Worm (Caenorhabditis elegans) whole organism, L1 larva: ENCODE data around the gene C14E2.6.
A peak's percentile ranks its signal among the peaks of the same experiment; 100 is the strongest.

Source experiments
- C04F5.9 ChIP-seq: sonication (generic microtip); optimal IDR thresholded peaks from 2 replicates; lab custom pipeline; 2016; ENCODE audit warnings: missing genetic modification characterization, missing compliant biosample characterization
- aha-1 ChIP-seq: fragments of 150-350 bp; optimal IDR thresholded peaks from 2 replicates; lab custom pipeline; 2014; ENCODE audit warnings: missing biosample characterization, missing genetic modification characterization
- aly-2 ChIP-seq: fragments of 150-350 bp; optimal IDR thresholded peaks from 2 replicates; lab custom pipeline; 2014; ENCODE audit warnings: missing biosample characterization, missing genetic modification characterization
- ceh-63 ChIP-seq: fragments of 200-800 bp; sonication (Bioruptor generic); optimal IDR thresholded peaks from 2 replicates; lab custom pipeline; 2018; ENCODE audit warnings: mild to moderate bottlenecking, missing genetic modification characterization, missing compliant biosample characterization
- ceh-8 ChIP-seq: fragments of 200-800 bp; sonication (Bioruptor generic); optimal IDR thresholded peaks from 2 replicates; lab custom pipeline; 2018; ENCODE audit warnings: mild to moderate bottlenecking, missing genetic modification characterization, moderate library complexity, missing compliant biosample characterization
- ceh-88 ChIP-seq: fragments of 200-800 bp; sonication (Bioruptor generic); IDR thresholded peaks from 2 replicates; pipeline ENCODE4 v1.3.6; 2022; ENCODE audit warnings: missing genetic modification characterization, missing compliant biosample characterization
- ceh-90 ChIP-seq: sonication (generic microtip); optimal IDR thresholded peaks from 2 replicates; lab custom pipeline; 2016; ENCODE audit warnings: missing genetic modification characterization, missing compliant biosample characterization
- efl-1 ChIP-seq, 4 experiments: fragments of 150-350 bp; optimal IDR thresholded peaks in 3 of 4; peaks in 1 of 4; 1 replicate in 1 of 4; 2 replicates in 3 of 4; lab custom pipeline; 2014; ENCODE audit warnings: missing biosample characterization in 2 of 4, missing genetic modification characterization in 2 of 4, missing genetic modification reagents in 2 of 4
- efl-3 ChIP-seq: fragments of 200-800 bp; sonication (Bioruptor generic); optimal IDR thresholded peaks from 2 replicates; lab custom pipeline; 2018; ENCODE audit warnings: mild to moderate bottlenecking, missing genetic modification characterization, missing compliant biosample characterization
- egl-27 ChIP-seq, 2 experiments: fragments of 150-350 bp in 1 of 2; sonication (generic microtip); optimal IDR thresholded peaks; 3 replicates each; lab custom pipeline; 2017 to 2018; ENCODE audit warnings: missing biosample characterization in 2 of 2, missing genetic modification characterization in 2 of 2, missing genetic modification reagents in 2 of 2
- elt-2 ChIP-seq: sonication (generic microtip); optimal IDR thresholded peaks from 2 replicates; lab custom pipeline; 2016; ENCODE audit warnings: missing genetic modification characterization, mild to moderate bottlenecking, inconsistent platforms, missing compliant biosample characterization, missing genetic modification reagents
- elt-3 ChIP-seq, 6 experiments: fragments of 150-350 bp in 1 of 6; sonication (generic microtip); optimal IDR thresholded peaks; 2 replicates each; lab custom pipeline; 2017 to 2018; ENCODE audit warnings: missing biosample characterization in 6 of 6, missing genetic modification characterization in 6 of 6, inconsistent platforms in 1 of 6
- fkh-8 ChIP-seq: sonication (generic microtip); optimal IDR thresholded peaks from 2 replicates; lab custom pipeline; 2016; ENCODE audit warnings: mild to moderate bottlenecking, missing genetic modification characterization, missing compliant biosample characterization
- fos-1 ChIP-seq: fragments of 150-350 bp; optimal IDR thresholded peaks from 2 replicates; lab custom pipeline; 2014; ENCODE audit warnings: missing biosample characterization, missing genetic modification characterization
- grh-1 ChIP-seq: fragments of 200-800 bp; sonication (Bioruptor generic); IDR thresholded peaks from 2 replicates; pipeline ENCODE4 v1.3.6; 2022; ENCODE audit warnings: missing genetic modification reagents, missing genetic modification characterization, missing compliant biosample characterization
- hlh-4 ChIP-seq: sonication (generic microtip); optimal IDR thresholded peaks from 2 replicates; lab custom pipeline; 2016; ENCODE audit warnings: mild to moderate bottlenecking, missing genetic modification characterization, missing compliant biosample characterization
- hpl-2 ChIP-seq: fragments of 150-350 bp; optimal IDR thresholded peaks from 2 replicates; lab custom pipeline; 2014; ENCODE audit warnings: missing biosample characterization, missing genetic modification reagents, missing genetic modification characterization
- jun-1 ChIP-seq: fragments of 150-350 bp; optimal IDR thresholded peaks from 2 replicates; lab custom pipeline; 2014; ENCODE audit warnings: missing biosample characterization, missing genetic modification reagents, missing genetic modification characterization
- lin-14 ChIP-seq: fragments of 200-800 bp; sonication (Bioruptor generic); optimal IDR thresholded peaks from 2 replicates; lab custom pipeline; 2018; ENCODE audit warnings: mild to moderate bottlenecking, missing genetic modification characterization, moderate library complexity, missing compliant biosample characterization
- lir-3 ChIP-seq: sonication (generic microtip); optimal IDR thresholded peaks from 2 replicates; lab custom pipeline; 2016; ENCODE audit warnings: mild to moderate bottlenecking, missing genetic modification characterization, moderate library complexity, missing compliant biosample characterization; ENCODE audit not compliant: poor library complexity
- lsy-2 ChIP-seq, 2 experiments: fragments of 150-350 bp; optimal IDR thresholded peaks; 2 replicates each; lab custom pipeline; 2014; ENCODE audit warnings: missing biosample characterization in 2 of 2, missing genetic modification characterization in 2 of 2
- mab-9 ChIP-seq: fragments of 200-800 bp; sonication (Bioruptor generic); IDR thresholded peaks from 2 replicates; pipeline ENCODE4 v1.3.6; 2022; ENCODE audit warnings: missing genetic modification reagents, missing genetic modification characterization, missing compliant biosample characterization
- mep-1 ChIP-seq: fragments of 150-350 bp; optimal IDR thresholded peaks from 2 replicates; lab custom pipeline; 2014; ENCODE audit warnings: missing biosample characterization, missing genetic modification characterization
- nhr-12 ChIP-seq: sonication (generic microtip); optimal IDR thresholded peaks from 2 replicates; lab custom pipeline; 2017; ENCODE audit warnings: missing biosample characterization, missing genetic modification characterization
- nhr-19 ChIP-seq: fragments of 200-800 bp; sonication (Bioruptor generic); conservative IDR thresholded peaks from 2 replicates; pipeline ENCODE4 v1.3.6; 2022; ENCODE audit warnings: missing genetic modification characterization, missing compliant biosample characterization
- nhr-20 ChIP-seq: sonication (generic microtip); optimal IDR thresholded peaks from 2 replicates; lab custom pipeline; 2016; ENCODE audit warnings: mild to moderate bottlenecking, missing genetic modification characterization, missing compliant biosample characterization
- nhr-237 ChIP-seq: fragments of 150-350 bp; optimal IDR thresholded peaks from 2 replicates; lab custom pipeline; 2014; ENCODE audit warnings: missing biosample characterization, missing genetic modification characterization
- nhr-77 ChIP-seq: fragments of 150-350 bp; optimal IDR thresholded peaks from 2 replicates; lab custom pipeline; 2014; ENCODE audit warnings: missing biosample characterization, missing genetic modification characterization
- nhr-85 ChIP-seq: sonication (generic microtip); peaks from one replicate; lab custom pipeline; 2016; ENCODE audit warnings: missing genetic modification characterization, inconsistent platforms, missing compliant biosample characterization
- pag-3 ChIP-seq: sonication (generic microtip); optimal IDR thresholded peaks from 2 replicates; lab custom pipeline; 2017; ENCODE audit warnings: missing genetic modification characterization, mild to moderate bottlenecking, missing compliant biosample characterization, antibody characterized with exemption, borderline replicate concordance; ENCODE audit not compliant: insufficient read depth
- pax-3 ChIP-seq: fragments of 200-800 bp; sonication (Bioruptor generic); optimal IDR thresholded peaks from 2 replicates; lab custom pipeline; 2018; ENCODE audit warnings: mild to moderate bottlenecking, missing genetic modification characterization, moderate library complexity, missing compliant biosample characterization
- pqm-1 ChIP-seq: sonication (generic microtip); optimal IDR thresholded peaks from 3 replicates; lab custom pipeline; 2017; ENCODE audit warnings: missing biosample characterization, missing genetic modification characterization
- rnt-1 ChIP-seq: sonication (generic microtip); optimal IDR thresholded peaks from 2 replicates; lab custom pipeline; 2016; ENCODE audit warnings: mild to moderate bottlenecking, missing genetic modification characterization, moderate library complexity, missing compliant biosample characterization
- skn-1 ChIP-seq: fragments of 150-350 bp; optimal IDR thresholded peaks from 2 replicates; lab custom pipeline; 2014; ENCODE audit warnings: missing biosample characterization, missing genetic modification characterization
- snpc-4 ChIP-seq: fragments of 150-350 bp; optimal IDR thresholded peaks from 2 replicates; lab custom pipeline; 2014; ENCODE audit warnings: missing biosample characterization, missing genetic modification characterization
- sox-4 ChIP-seq: sonication (generic microtip); optimal IDR thresholded peaks from 2 replicates; lab custom pipeline; 2016; ENCODE audit warnings: missing genetic modification characterization, missing compliant biosample characterization
- sptf-1 ChIP-seq: fragments of 150-350 bp; optimal IDR thresholded peaks from 2 replicates; lab custom pipeline; 2014; ENCODE audit warnings: missing biosample characterization, missing genetic modification characterization
- tbx-2 ChIP-seq: sonication (generic microtip); optimal IDR thresholded peaks from 2 replicates; lab custom pipeline; 2016; ENCODE audit warnings: missing genetic modification characterization, missing compliant biosample characterization
- unc-130 ChIP-seq: fragments of 150-350 bp; optimal IDR thresholded peaks from 2 replicates; lab custom pipeline; 2017; ENCODE audit warnings: missing biosample characterization, missing genetic modification characterization, inconsistent platforms
- vab-15 ChIP-seq: sonication (generic microtip); optimal IDR thresholded peaks from 2 replicates; lab custom pipeline; 2017; ENCODE audit warnings: missing genotype, mild to moderate bottlenecking, missing genetic modification characterization, missing compliant biosample characterization
- xbp-1 ChIP-seq: sonication (generic microtip); optimal IDR thresholded peaks from 2 replicates; lab custom pipeline; 2016; ENCODE audit warnings: missing genetic modification characterization, missing compliant biosample characterization
- zip-4 ChIP-seq: fragments of 200-800 bp; sonication (Bioruptor generic); optimal IDR thresholded peaks from 2 replicates; lab custom pipeline; 2018; ENCODE audit warnings: mild to moderate bottlenecking, missing genetic modification characterization, moderate library complexity, missing compliant biosample characterization

The C14E2.6 gene

DNA sequence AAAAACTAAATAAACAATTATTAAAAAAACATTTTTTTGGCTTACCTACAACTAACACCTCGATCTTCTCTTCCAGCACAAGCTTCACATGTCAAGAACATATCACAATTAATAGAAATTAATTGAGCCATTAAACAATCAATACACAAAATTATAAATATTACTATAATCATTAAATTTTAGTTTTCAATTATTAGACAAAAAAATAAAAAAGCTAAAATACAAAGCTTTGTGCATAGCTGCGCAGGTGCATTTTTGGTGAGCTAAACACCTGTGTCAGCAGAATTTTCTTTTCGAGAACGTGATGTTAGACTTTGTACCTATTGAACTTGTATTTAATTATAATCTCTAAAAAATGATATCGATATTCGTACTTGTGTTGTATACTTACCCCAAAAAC, at the start of gene C14E2.6:
C14E2.6 (minus strand) TSS at position 101 of the 400 bp plus-strand sequence.
- TF ChIP-seq hlh-4: peak; percentile 20
- TF ChIP-seq ceh-88 (GFP tag; lab: Robert Waterston, UW): no peak
- TF ChIP-seq efl-1 (optimal IDR thresholded peaks at IDR 0.05; lab: Kevin White, UChicago): no peak
- TF ChIP-seq efl-1 (GFP tag; optimal IDR thresholded peaks at IDR 0.05 in 1 of 2; lab: Kevin White, UChicago): no peak
- no peak for TF ChIP-seq snpc-4 (tag; lab: Kevin White, UChicago)
- no peak for TF ChIP-seq nhr-19 (GFP tag; lab: Robert Waterston, UW)
- TF ChIP-seq vab-15: no peak
- no peak for TF ChIP-seq elt-2 (tag; lab: Kevin White, UChicago)

DNA sequence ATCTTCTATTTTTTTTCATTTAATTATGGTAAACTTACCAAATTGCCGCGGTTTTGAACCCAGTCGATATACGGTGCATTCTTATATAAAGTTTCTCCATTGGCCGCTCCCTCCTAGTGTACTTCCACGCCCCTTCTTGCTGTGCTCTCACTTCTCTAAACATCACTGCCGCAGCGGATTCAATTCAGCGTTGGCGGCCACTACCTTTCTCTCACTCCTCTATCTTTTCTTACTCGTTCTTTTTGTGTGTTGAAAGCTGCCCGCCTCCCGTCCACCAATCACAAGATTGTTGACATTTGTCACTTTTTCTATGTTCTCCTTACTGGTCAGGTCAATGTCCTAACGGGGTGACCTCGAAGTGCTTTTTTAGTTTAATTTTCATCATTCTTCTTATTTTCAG, 41.2 kb upstream of the C14E2.6 start:
- TF ChIP-seq xbp-1 (tag; lab: Kevin White, UChicago) (peak; percentile 26), lsy-2 (tag; optimal IDR thresholded peaks at IDR 0.05; lab: Kevin White, UChicago) (peak in 1 of 2 experiments; percentile 81), nhr-77 (tag; lab: Kevin White, UChicago) (no peak), skn-1 (tag; lab: Kevin White, UChicago) (peak; percentile 29), rnt-1 (peak; percentile 11), lin-14 (GFP tag; lab: Kevin White, UChicago) (peak; percentile 30), pax-3 (tag; lab: Kevin White, UChicago) (no peak)

DNA sequence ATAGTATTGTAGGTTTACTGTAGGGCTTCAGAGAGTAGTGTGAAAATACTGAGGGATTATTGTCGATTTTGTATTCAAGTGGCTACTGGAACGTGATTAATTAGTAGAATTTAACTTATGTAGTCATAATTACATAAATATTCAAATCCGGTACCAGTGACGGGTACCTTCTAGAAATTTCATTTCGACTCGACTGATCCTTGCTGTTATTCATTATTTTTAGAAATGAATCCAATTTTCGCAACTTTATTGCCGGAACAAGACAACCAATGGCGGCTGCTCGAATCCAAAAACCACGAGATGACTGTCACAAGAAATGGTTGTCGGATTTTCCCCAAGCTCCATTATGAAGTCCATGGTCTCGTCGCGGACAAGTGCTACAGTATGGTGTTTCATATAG, 35.1 kb upstream of the C14E2.6 start, which contains the start of gene tbx-41:
tbx-41 (plus strand) TSS at position 301 of the 400 bp plus-strand sequence.
- TF ChIP-seq vab-15 (no peak), hpl-2 (GFP tag; lab: Kevin White, UChicago) (no peak), nhr-77 (tag; lab: Kevin White, UChicago) (no peak), egl-27 (tag; optimal IDR thresholded peaks at IDR 0.05; lab: Kevin White, UChicago) (no peak)

DNA sequence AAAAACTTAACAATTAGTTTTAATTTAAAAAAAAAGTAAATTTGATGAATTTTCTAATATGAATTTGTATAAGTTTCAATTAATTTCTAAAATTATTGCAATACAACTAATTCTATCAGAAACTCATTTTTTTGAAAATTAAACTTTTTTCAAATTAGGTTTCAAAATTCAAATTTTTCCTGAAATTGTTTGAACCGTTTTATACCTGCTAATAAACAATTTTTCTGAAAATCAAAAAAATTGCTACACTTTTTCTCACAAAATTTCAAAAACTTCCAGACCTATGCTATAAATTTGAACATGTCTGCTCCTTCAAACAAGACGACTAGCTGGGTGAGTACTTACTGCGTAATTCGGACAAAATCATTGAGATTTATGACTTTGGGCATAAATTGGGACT, 30.6 kb upstream of the C14E2.6 start, which contains the start of gene T26C11.8:
T26C11.8 (plus strand) TSS at position 301 of the 400 bp plus-strand sequence.
- TF ChIP-seq fos-1 (tag; lab: Kevin White, UChicago) (no peak), ceh-90 (tag; lab: Kevin White, UChicago) (no peak), elt-3 (tag; optimal IDR thresholded peaks at IDR 0.05; lab: Kevin White, UChicago) (no peak), nhr-85 (no peak), C04F5.9 (tag; lab: Kevin White, UChicago) (no peak), efl-3 (GFP tag; lab: Kevin White, UChicago) (no peak), unc-130 (tag; lab: Kevin White, UChicago) (no peak), sptf-1 (tag; lab: Kevin White, UChicago) (no peak), mab-9 (no peak)

DNA sequence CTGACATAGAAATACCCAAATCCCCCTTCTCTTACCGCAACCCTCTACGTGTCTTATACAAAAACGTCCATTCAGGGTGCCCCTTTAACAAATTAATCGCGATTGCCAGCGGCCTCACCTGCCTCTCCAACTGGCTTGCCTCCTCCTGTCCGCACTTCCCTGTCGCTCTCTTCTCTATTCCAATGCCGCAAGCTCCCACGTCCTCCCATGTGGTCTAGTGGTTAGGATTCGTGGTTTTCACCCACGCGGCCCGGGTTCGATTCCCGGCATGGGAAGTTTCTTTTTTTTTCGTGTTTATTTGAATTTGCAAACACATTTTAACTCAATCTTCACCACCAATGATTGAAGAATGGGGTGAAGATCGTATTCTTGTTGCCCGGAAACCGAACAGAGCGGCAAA, 28.8 kb upstream of the C14E2.6 start:
- TF ChIP-seq snpc-4 (tag; lab: Kevin White, UChicago) (no peak), rnt-1 (peak; percentile 81), ceh-90 (tag; lab: Kevin White, UChicago) (no peak), jun-1 (peak; percentile 50), ceh-63 (GFP tag; lab: Kevin White, UChicago) (no peak), zip-4 (GFP tag; lab: Kevin White, UChicago) (no peak), aly-2 (tag; lab: Kevin White, UChicago) (no peak), C04F5.9 (tag; lab: Kevin White, UChicago) (peak; percentile 1), egl-27 (tag; optimal IDR thresholded peaks at IDR 0.05; lab: Kevin White, UChicago) (no peak), ceh-8 (GFP tag; lab: Kevin White, UChicago) (peak; percentile 64), hpl-2 (GFP tag; lab: Kevin White, UChicago) (no peak), tbx-2 (tag; lab: Kevin White, UChicago) (peak; percentile 69), fkh-8 (peak; percentile 9), pag-3 (no peak), pqm-1 (tag; lab: Kevin White, UChicago) (no peak), xbp-1 (tag; lab: Kevin White, UChicago) (peak; percentile 57), grh-1 (GFP tag; lab: Robert Waterston, UW) (peak; percentile 48), hlh-4 (no peak), lin-14 (GFP tag; lab: Kevin White, UChicago) (peak; percentile 36), lir-3 (tag; lab: Kevin White, UChicago) (peak; percentile 15), nhr-12 (tag; lab: Kevin White, UChicago) (no peak), sox-4 (tag; lab: Kevin White, UChicago) (no peak), nhr-77 (tag; lab: Kevin White, UChicago) (peak; percentile 25), aha-1 (no peak), nhr-19 (GFP tag; lab: Robert Waterston, UW) (peak; percentile 73), nhr-237 (tag; lab: Kevin White, UChicago) (no peak), nhr-20 (tag; lab: Kevin White, UChicago) (peak; percentile 66), mep-1 (tag; lab: Kevin White, UChicago) (no peak), fos-1 (tag; lab: Kevin White, UChicago) (peak; percentile 5)
